Worm (Caenorhabditis elegans): ENCODE results near the gene glc-3.

DNA sequence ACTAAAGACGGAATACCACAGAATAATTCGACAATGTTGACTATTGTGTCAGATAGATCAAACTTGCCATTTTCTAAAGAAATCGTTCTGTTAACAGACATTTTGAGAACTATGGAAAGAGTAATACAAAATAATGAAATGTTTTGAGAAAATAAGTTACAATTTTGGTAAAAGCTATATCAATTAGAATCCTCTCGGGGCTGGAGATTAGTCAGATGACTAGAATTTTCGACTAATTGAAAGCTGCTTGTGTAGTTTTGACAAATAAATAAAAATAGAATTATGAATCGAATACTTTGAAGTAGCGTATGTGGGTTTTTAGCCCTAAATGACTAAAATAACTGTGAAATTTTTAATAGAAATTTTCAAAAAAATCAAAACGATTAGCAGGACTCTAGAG, 31.4 kb upstream of the glc-3 start, which contains the start of gene srg-65:
- TF ChIP-seq him-1 (tag; optimal IDR thresholded peaks at IDR 0.05): no peak
- TF ChIP-seq W03F9.2 (tag; optimal IDR thresholded peaks at IDR 0.05): no peak
- TF ChIP-seq dao-5 (tag; optimal IDR thresholded peaks at IDR 0.05): no peak

Data from whole organism, L4/young adult.